Fruit fly (Drosophila melanogaster): ENCODE measurements around the gene LSm3.

The LSm3 gene

dm6 chr3R:24038736-24039556 is 42.9 kb downstream of the LSm3 start, which contains the start of gene Miro:
Gene Miro (minus strand): TSS chr3R:24038847.
- peak; percentile 39 for TF ChIP-seq psq (GFP tag; optimal IDR thresholded peaks at IDR 0.05)
- no peak for TF ChIP-seq sage (GFP tag; optimal IDR thresholded peaks at IDR 0.05)
- peak; percentile 66 for TF ChIP-seq h (GFP tag; optimal IDR thresholded peaks at IDR 0.05)
- no peak for TF ChIP-seq usp (GFP tag; optimal IDR thresholded peaks at IDR 0.05)
- no peak for TF ChIP-seq Rel (GFP tag; optimal IDR thresholded peaks at IDR 0.05)
- no peak for TF ChIP-seq Rel (tag; optimal IDR thresholded peaks at IDR 0.05)
- TF ChIP-seq sv (GFP tag; optimal IDR thresholded peaks at IDR 0.05): no peak
- peak; percentile 70 for TF ChIP-seq br (GFP tag; optimal IDR thresholded peaks at IDR 0.05)
- no peak for TF ChIP-seq CG9705 (GFP tag; optimal IDR thresholded peaks at IDR 0.05)
- peak; percentile 73 for TF ChIP-seq jim (GFP tag; optimal IDR thresholded peaks at IDR 0.05)
- TF ChIP-seq GATAd (GFP tag; optimal IDR thresholded peaks at IDR 0.05): no peak
- TF ChIP-seq lola (GFP tag; optimal IDR thresholded peaks at IDR 0.05): no peak
- no peak for TF ChIP-seq Abd-B (GFP tag; optimal IDR thresholded peaks at IDR 0.05)
- peak; percentile 87 for TF ChIP-seq Jra (GFP tag; optimal IDR thresholded peaks at IDR 0.05)
- TF ChIP-seq dsf (GFP tag; optimal IDR thresholded peaks at IDR 0.05; ENCODE audit: borderline replicate concordance): no peak
- TF ChIP-seq Sp1 (GFP tag; optimal IDR thresholded peaks at IDR 0.05): peak; percentile 36
- peak; percentile 96 for TF ChIP-seq Hr83 (GFP tag; optimal IDR thresholded peaks at IDR 0.05; ENCODE audit: poor library complexity, severe bottlenecking)
- TF ChIP-seq OdsH (GFP tag; optimal IDR thresholded peaks at IDR 0.05): peak; percentile 68
- no peak for TF ChIP-seq Dif (GFP tag; optimal IDR thresholded peaks at IDR 0.05; ENCODE audit: partially characterized antibody)
- no peak for TF ChIP-seq CG32264 (GFP tag; optimal IDR thresholded peaks at IDR 0.05)
- TF ChIP-seq Hr78 (GFP tag; optimal IDR thresholded peaks at IDR 0.05): no peak
- peak; percentile 70 for TF ChIP-seq Hnf4 (GFP tag; optimal IDR thresholded peaks at IDR 0.05)
- TF ChIP-seq fru (GFP tag; optimal IDR thresholded peaks at IDR 0.05): peak; percentile 25
- peak in 1 of 2 experiments; percentile 46 for TF ChIP-seq foxo (GFP tag; optimal IDR thresholded peaks at IDR 0.05)
- no peak for TF ChIP-seq woc (GFP tag; optimal IDR thresholded peaks at IDR 0.05)
- TF ChIP-seq rgr (GFP tag; optimal IDR thresholded peaks at IDR 0.05): peak; percentile 72
- TF ChIP-seq ey (GFP tag; optimal IDR thresholded peaks at IDR 0.05): peak; percentile 8

All from whole organism, wandering third instar larva.